Fruit fly (Drosophila melanogaster): ENCODE data around the gene CG34325.

Gene CG34325

dm6 chrX:16736180-16736579 is 15.0 kb upstream of the CG34325 start:
- no peak for TF ChIP-seq CG34367 (tag; optimal IDR thresholded peaks at IDR 0.05)
- TF ChIP-seq Ets98B (GFP tag; IDR thresholded peaks at IDR 0.05): no peak
- no peak for TF ChIP-seq CG4496 (GFP tag; IDR thresholded peaks at IDR 0.05)
- no peak for TF ChIP-seq Snoo (tag; optimal IDR thresholded peaks at IDR 0.05)
- TF ChIP-seq rn (GFP tag; IDR thresholded peaks at IDR 0.05): no peak
- no peak for TF ChIP-seq EcR (GFP tag; optimal IDR thresholded peaks at IDR 0.05)
- TF ChIP-seq CG15710 (tag; optimal IDR thresholded peaks at IDR 0.05): no peak
- no peak for TF ChIP-seq gl (tag; optimal IDR thresholded peaks at IDR 0.05)
- no peak for TF ChIP-seq D1 (tag; optimal IDR thresholded peaks at IDR 0.05)
- no peak for TF ChIP-seq Pif1B (GFP tag; optimal IDR thresholded peaks at IDR 0.05)
- no peak for TF ChIP-seq fd96Ca (GFP tag; IDR thresholded peaks at IDR 0.05)
- no peak for TF ChIP-seq CG14655 (GFP tag; optimal IDR thresholded peaks at IDR 0.05)
- TF ChIP-seq CG17806 (tag; optimal IDR thresholded peaks at IDR 0.05): no peak
- TF ChIP-seq CG9948 (tag; optimal IDR thresholded peaks at IDR 0.05): no peak

dm6 chrX:16734647-16735046 is 13.4 kb upstream of the CG34325 start, which contains the start of gene TwdlY:
Gene TwdlY (plus strand): TSS chrX:16734947.
- TF ChIP-seq Pif1B (GFP tag; optimal IDR thresholded peaks at IDR 0.05) (no peak), CG4496 (GFP tag; IDR thresholded peaks at IDR 0.05) (no peak), CG15710 (tag; optimal IDR thresholded peaks at IDR 0.05) (no peak), rn (GFP tag; IDR thresholded peaks at IDR 0.05) (no peak), CG8301 (tag; optimal IDR thresholded peaks at IDR 0.05) (no peak), Pif1A (GFP tag; optimal IDR thresholded peaks at IDR 0.05) (no peak), EcR (GFP tag; optimal IDR thresholded peaks at IDR 0.05) (no peak), fd96Ca (GFP tag; IDR thresholded peaks at IDR 0.05) (no peak), Ets98B (GFP tag; IDR thresholded peaks at IDR 0.05) (no peak), Snoo (tag; optimal IDR thresholded peaks at IDR 0.05) (no peak), D1 (tag; optimal IDR thresholded peaks at IDR 0.05) (no peak), gl (tag; optimal IDR thresholded peaks at IDR 0.05) (no peak), CG34367 (tag; optimal IDR thresholded peaks at IDR 0.05) (no peak), CG12605 (GFP tag; IDR thresholded peaks at IDR 0.05) (no peak), CG8159 (tag; optimal IDR thresholded peaks at IDR 0.05) (no peak), CG9948 (tag; optimal IDR thresholded peaks at IDR 0.05) (no peak)

- TF ChIP-seq CG8301 (tag; optimal IDR thresholded peaks at IDR 0.05) (no peak), fd96Ca (GFP tag; IDR thresholded peaks at IDR 0.05) (no peak), CG17806 (tag; optimal IDR thresholded peaks at IDR 0.05) (no peak), Pif1A (GFP tag; optimal IDR thresholded peaks at IDR 0.05) (no peak)
Measured at dm6 chrX:16733244-16733643, 12.0 kb upstream of the CG34325 start.

dm6 chrX:16730791-16731190 is 9.6 kb upstream of the CG34325 start, which contains the start of gene TwdlX:
Gene TwdlX (plus strand): TSS chrX:16731091.
- TF ChIP-seq CG34367 (tag; optimal IDR thresholded peaks at IDR 0.05): no peak
- TF ChIP-seq EcR (GFP tag; optimal IDR thresholded peaks at IDR 0.05): no peak
- no peak for TF ChIP-seq Pif1A (GFP tag; optimal IDR thresholded peaks at IDR 0.05)
- no peak for TF ChIP-seq CG17806 (tag; optimal IDR thresholded peaks at IDR 0.05)
- TF ChIP-seq fd96Ca (GFP tag; IDR thresholded peaks at IDR 0.05): no peak
- TF ChIP-seq CG8301 (tag; optimal IDR thresholded peaks at IDR 0.05): no peak
- no peak for TF ChIP-seq CG4496 (GFP tag; IDR thresholded peaks at IDR 0.05)
- TF ChIP-seq CG14655 (GFP tag; optimal IDR thresholded peaks at IDR 0.05): no peak
- no peak for TF ChIP-seq CG13204 (GFP tag; optimal IDR thresholded peaks at IDR 0.05)
- no peak for TF ChIP-seq CG12605 (GFP tag; IDR thresholded peaks at IDR 0.05)

dm6 chrX:16724544-16724943 is 3.3 kb upstream of the CG34325 start:
- no peak for TF ChIP-seq CG8301 (tag; optimal IDR thresholded peaks at IDR 0.05)
- TF ChIP-seq Pif1A (GFP tag; optimal IDR thresholded peaks at IDR 0.05): no peak
- TF ChIP-seq CG4496 (GFP tag; IDR thresholded peaks at IDR 0.05): no peak
- TF ChIP-seq CG12605 (GFP tag; IDR thresholded peaks at IDR 0.05): no peak
- no peak for TF ChIP-seq CG17806 (tag; optimal IDR thresholded peaks at IDR 0.05)
- no peak for TF ChIP-seq Ets98B (GFP tag; IDR thresholded peaks at IDR 0.05)
- TF ChIP-seq CG13204 (GFP tag; optimal IDR thresholded peaks at IDR 0.05): no peak
- TF ChIP-seq EcR (GFP tag; optimal IDR thresholded peaks at IDR 0.05): no peak
- TF ChIP-seq CG10348 (GFP tag; IDR thresholded peaks at IDR 0.05): no peak
- TF ChIP-seq CG34367 (tag; optimal IDR thresholded peaks at IDR 0.05): no peak
- no peak for TF ChIP-seq Snoo (tag; optimal IDR thresholded peaks at IDR 0.05)
- no peak for TF ChIP-seq CG9948 (tag; optimal IDR thresholded peaks at IDR 0.05)
- no peak for TF ChIP-seq gl (tag; optimal IDR thresholded peaks at IDR 0.05)
- no peak for TF ChIP-seq Pif1B (GFP tag; optimal IDR thresholded peaks at IDR 0.05)
- TF ChIP-seq fd96Ca (GFP tag; IDR thresholded peaks at IDR 0.05): no peak

- TF ChIP-seq CG32121 (GFP tag; IDR thresholded peaks at IDR 0.05) (peak; percentile 67), CG13204 (GFP tag; optimal IDR thresholded peaks at IDR 0.05) (peak; percentile 82), CG8301 (tag; optimal IDR thresholded peaks at IDR 0.05) (peak; percentile 46), Snoo (tag; optimal IDR thresholded peaks at IDR 0.05) (peak; percentile 65), CG14655 (GFP tag; optimal IDR thresholded peaks at IDR 0.05) (peak; percentile 53), D1 (tag; optimal IDR thresholded peaks at IDR 0.05) (no peak), CG9948 (tag; optimal IDR thresholded peaks at IDR 0.05) (peak; percentile 68), CG15710 (tag; optimal IDR thresholded peaks at IDR 0.05) (peak; percentile 51), Pif1A (GFP tag; optimal IDR thresholded peaks at IDR 0.05) (no peak), Pif1B (GFP tag; optimal IDR thresholded peaks at IDR 0.05) (no peak), CG34367 (tag; optimal IDR thresholded peaks at IDR 0.05) (peak; percentile 81), CG12605 (GFP tag; IDR thresholded peaks at IDR 0.05) (peak; percentile 31; the same call in 1 of the 2 replicates), gl (tag; optimal IDR thresholded peaks at IDR 0.05) (peak; percentile 92), Ets98B (GFP tag; IDR thresholded peaks at IDR 0.05) (peak; percentile 43; the same call in 1 of the 2 replicates), CG10348 (GFP tag; IDR thresholded peaks at IDR 0.05) (peak; percentile 22; the same call in 1 of the 2 replicates), CG17806 (tag; optimal IDR thresholded peaks at IDR 0.05) (peak; percentile 60), fd96Ca (GFP tag; IDR thresholded peaks at IDR 0.05) (0 out of 3 replicates have a peak, but pooled peaks have one; percentile 42), CG8159 (tag; optimal IDR thresholded peaks at IDR 0.05) (peak; percentile 64), CG4496 (GFP tag; IDR thresholded peaks at IDR 0.05) (peak; percentile 57), rn (GFP tag; IDR thresholded peaks at IDR 0.05) (peak; percentile 8; the same call in 1 of the 2 replicates), EcR (GFP tag; optimal IDR thresholded peaks at IDR 0.05) (peak; percentile 70)
Measured at dm6 chrX:16723203-16724173, 2.3 kb upstream of the CG34325 start.
